Worm (Caenorhabditis elegans) whole organism, early embryonic: ENCODE data around the gene srt-19.
"Not testable (repeated sequence)": the region's sequence is repeated elsewhere in the genome, so short reads cannot be mapped to it uniquely, and the experiment has no call there.

Source experiments
- B0310.2 ChIP-seq: sonication (generic microtip); optimal IDR thresholded peaks from 2 replicates; lab custom pipeline; 2016; ENCODE audit warnings: mild to moderate bottlenecking, missing genetic modification characterization, missing compliant biosample characterization
- F13C5.2 ChIP-seq: sonication (generic microtip); optimal IDR thresholded peaks from 2 replicates; lab custom pipeline; 2017; ENCODE audit warnings: mild to moderate bottlenecking, missing genetic modification characterization, inconsistent platforms, missing compliant biosample characterization
- aly-1 ChIP-seq: sonication (generic microtip); optimal IDR thresholded peaks from 2 replicates; lab custom pipeline; 2016; ENCODE audit warnings: missing genetic modification characterization, missing compliant biosample characterization
- ama-1 ChIP-seq: fragments of 150-350 bp; optimal IDR thresholded peaks from 2 replicates; lab custom pipeline; 2014
- ceh-13 ChIP-seq: fragments of 200-800 bp; sonication (Bioruptor generic); optimal IDR thresholded peaks from 2 replicates; lab custom pipeline; 2018; ENCODE audit warnings: mild to moderate bottlenecking, missing genetic modification characterization, missing compliant biosample characterization
- ceh-36 ChIP-seq: sonication (generic microtip); optimal IDR thresholded peaks from 2 replicates; lab custom pipeline; 2016; ENCODE audit warnings: missing genetic modification characterization, inconsistent platforms, missing compliant biosample characterization
- ets-7 ChIP-seq: sonication (generic microtip); optimal IDR thresholded peaks from 2 replicates; lab custom pipeline; 2016; ENCODE audit warnings: missing genotype, missing genetic modification characterization, missing compliant biosample characterization
- flt-1 ChIP-seq: fragments of 200-800 bp; sonication (Bioruptor generic); IDR thresholded peaks from 2 replicates; pipeline ENCODE4 v1.3.6; 2022; ENCODE audit warnings: missing genetic modification characterization, missing compliant biosample characterization
- hmbx-1 ChIP-seq: sonication (generic microtip); optimal IDR thresholded peaks from 2 replicates; lab custom pipeline; 2016; ENCODE audit warnings: mild to moderate bottlenecking, missing genetic modification characterization, missing compliant biosample characterization
- hmg-4 ChIP-seq: fragments of 200-800 bp; sonication (Bioruptor generic); optimal IDR thresholded peaks from 2 replicates; lab custom pipeline; 2018; ENCODE audit warnings: mild to moderate bottlenecking, missing genetic modification characterization, missing compliant biosample characterization
- hnd-1 ChIP-seq: sonication (generic microtip); optimal IDR thresholded peaks from 2 replicates; lab custom pipeline; 2016; ENCODE audit warnings: missing genetic modification characterization, missing compliant biosample characterization
- pes-1 ChIP-seq: fragments of 200-800 bp; sonication (Bioruptor generic); IDR thresholded peaks from 2 replicates; pipeline ENCODE4 v1.3.6; 2022; ENCODE audit warnings: missing genetic modification reagents, missing genetic modification characterization, missing compliant biosample characterization
- scrt-1 ChIP-seq: fragments of 200-800 bp; sonication (Bioruptor generic); IDR thresholded peaks from 2 replicates; pipeline ENCODE4 v1.3.6; 2022; ENCODE audit warnings: missing genetic modification characterization, missing compliant biosample characterization
- sea-1 ChIP-seq: fragments of 200-800 bp; sonication (Bioruptor generic); conservative IDR thresholded peaks from 2 replicates; pipeline ENCODE4 v1.3.6; 2022; ENCODE audit warnings: missing genetic modification characterization, missing compliant biosample characterization
- tbx-11 ChIP-seq: fragments of 200-800 bp; sonication (Bioruptor generic); IDR thresholded peaks from 2 replicates; pipeline ENCODE4 v1.3.6; 2022; ENCODE audit warnings: missing genetic modification characterization, missing compliant biosample characterization
- tbx-37 ChIP-seq: fragments of 200-800 bp; sonication (Bioruptor generic); conservative IDR thresholded peaks from 2 replicates; pipeline ENCODE4 v1.3.6; 2022; ENCODE audit warnings: missing genetic modification reagents, missing genetic modification characterization, missing compliant biosample characterization
- tra-4 ChIP-seq: sonication (generic microtip); optimal IDR thresholded peaks from 2 replicates; lab custom pipeline; 2017; ENCODE audit warnings: missing genetic modification characterization, missing compliant biosample characterization

Gene srt-19

DNA sequence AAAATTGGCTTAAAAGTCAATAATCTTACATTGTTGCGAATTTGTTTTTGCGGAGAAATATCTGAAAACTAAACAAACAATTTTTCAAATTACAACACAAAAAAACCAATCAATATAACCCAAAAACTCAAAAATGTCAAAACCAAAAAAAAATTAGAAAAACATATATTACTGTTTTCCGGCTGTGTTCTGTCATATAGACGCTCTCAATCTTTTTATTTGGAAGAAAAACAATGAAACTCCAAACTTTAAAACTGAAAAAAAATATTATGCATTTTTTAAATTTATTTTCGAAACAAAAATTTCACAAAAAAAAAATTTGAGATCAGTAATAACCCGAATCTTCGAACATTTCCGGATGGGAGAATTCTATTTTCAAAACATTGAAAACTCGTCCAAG is 37.9 kb downstream of the srt-19 start, which contains the start of gene R02D1.2:
TSS of gene R02D1.2 (minus strand) at position 101 of the 400 bp plus-strand sequence.
- no peak for TF ChIP-seq ama-1 (lab: Kevin White, UChicago)
- no peak for TF ChIP-seq ceh-13
- no peak for TF ChIP-seq B0310.2 (tag; lab: Kevin White, UChicago)
- TF ChIP-seq tra-4 (tag; lab: Kevin White, UChicago) = no peak
- TF ChIP-seq hnd-1 (tag; lab: Kevin White, UChicago) = no peak
- TF ChIP-seq F13C5.2 (tag; lab: Kevin White, UChicago) = no peak
- no peak for TF ChIP-seq ceh-36
- no peak for TF ChIP-seq scrt-1 (GFP tag; lab: Robert Waterston, UW)
- no peak for TF ChIP-seq sea-1 (GFP tag; lab: Robert Waterston, UW)
- TF ChIP-seq hmg-4 = no peak
- TF ChIP-seq aly-1 (tag; lab: Kevin White, UChicago) = no peak
- no peak for TF ChIP-seq flt-1 (GFP tag; lab: Robert Waterston, UW)
- no peak for TF ChIP-seq tbx-11 (GFP tag; lab: Robert Waterston, UW)
- TF ChIP-seq pes-1 = no peak
- no peak for TF ChIP-seq tbx-37 (GFP tag; lab: Robert Waterston, UW)
- TF ChIP-seq hmbx-1 (tag; lab: Kevin White, UChicago) = no peak

DNA sequence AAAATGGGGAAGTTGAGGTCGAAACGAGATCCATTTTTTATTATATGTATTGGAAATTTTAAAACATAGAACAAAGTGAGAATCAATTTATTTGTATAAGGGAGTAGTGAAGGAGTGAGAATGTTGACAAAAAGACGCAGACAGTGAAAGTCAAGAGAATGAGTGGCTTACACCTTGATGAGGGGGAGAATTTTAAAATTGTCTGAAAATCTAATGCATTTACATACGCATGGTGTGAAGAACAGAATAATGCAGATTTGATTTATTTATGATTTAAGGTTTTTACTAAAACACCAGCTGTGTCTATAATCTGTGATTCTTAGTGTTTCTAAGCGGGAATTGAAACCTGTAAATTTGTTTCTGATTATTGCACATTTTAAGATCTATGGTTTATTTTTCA is 40.6 kb downstream of the srt-19 start, which contains the start of gene nhr-125:
TSS of gene nhr-125 (minus strand) at position 101 of the 400 bp plus-strand sequence.
- no peak for TF ChIP-seq flt-1 (GFP tag; lab: Robert Waterston, UW)
- no peak for TF ChIP-seq ceh-36
- TF ChIP-seq F13C5.2 (tag; lab: Kevin White, UChicago) = no peak
- no peak for TF ChIP-seq tra-4 (tag; lab: Kevin White, UChicago)
- no peak for TF ChIP-seq aly-1 (tag; lab: Kevin White, UChicago)
- TF ChIP-seq ets-7 = no peak
- TF ChIP-seq hmbx-1 (tag; lab: Kevin White, UChicago) = no peak

DNA sequence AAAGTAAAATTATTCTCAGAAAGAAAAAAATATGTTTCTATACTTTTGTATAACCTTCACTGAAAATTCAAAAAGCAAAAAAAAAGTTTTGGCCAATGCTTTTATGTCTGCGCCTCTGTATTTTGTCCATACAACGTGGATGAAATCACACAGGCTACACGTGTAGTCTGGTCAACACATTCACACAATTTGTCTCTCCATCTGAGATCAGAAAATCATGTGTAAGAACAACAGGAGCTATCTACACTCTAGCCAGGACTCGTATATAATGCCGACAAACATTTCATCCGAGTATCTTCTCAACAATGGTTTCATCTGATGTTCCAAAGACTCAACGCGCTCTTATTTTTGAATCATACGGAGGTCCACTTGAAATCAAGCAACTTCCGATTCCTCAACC is 42.0 kb downstream of the srt-19 start, which contains the start of gene D2063.1:
TSS of gene D2063.1 (plus strand) at position 281 of the 400 bp plus-strand sequence.
- TF ChIP-seq hmg-4 (no peak), flt-1 (GFP tag; lab: Robert Waterston, UW) (no peak), aly-1 (tag; lab: Kevin White, UChicago) (no peak), ceh-36 (no peak), tbx-37 (GFP tag; lab: Robert Waterston, UW) (no peak), ets-7 (no peak), ama-1 (lab: Kevin White, UChicago) (no peak), F13C5.2 (tag; lab: Kevin White, UChicago) (no peak), hnd-1 (tag; lab: Kevin White, UChicago) (no peak), tbx-11 (GFP tag; lab: Robert Waterston, UW) (no peak)

DNA sequence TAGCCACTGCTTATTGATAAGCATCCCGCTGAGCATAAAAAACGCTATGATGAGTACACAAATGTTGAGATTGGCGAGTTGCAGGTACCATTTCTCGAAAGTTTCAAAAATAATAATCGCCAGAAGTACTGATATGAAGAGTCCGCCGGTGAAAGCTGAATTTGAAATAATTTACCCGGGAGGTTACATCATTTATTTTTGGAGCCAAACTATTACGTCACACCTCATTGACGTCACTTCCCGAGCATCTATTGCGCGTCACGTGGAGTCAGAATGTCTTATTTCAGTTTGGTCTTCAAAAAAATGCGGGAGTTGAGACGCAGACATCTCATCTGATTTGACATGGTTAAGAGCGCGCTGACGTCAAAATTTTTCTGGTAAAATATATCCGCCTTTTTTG is 46.0 kb downstream of the srt-19 start:
- TF ChIP-seq scrt-1 (GFP tag; lab: Robert Waterston, UW) (no peak), flt-1 (GFP tag; lab: Robert Waterston, UW) (no peak), aly-1 (tag; lab: Kevin White, UChicago) (no peak), tbx-11 (GFP tag; lab: Robert Waterston, UW) (no peak), ceh-13 (no peak), pes-1 (no peak), ets-7 (no peak)

DNA sequence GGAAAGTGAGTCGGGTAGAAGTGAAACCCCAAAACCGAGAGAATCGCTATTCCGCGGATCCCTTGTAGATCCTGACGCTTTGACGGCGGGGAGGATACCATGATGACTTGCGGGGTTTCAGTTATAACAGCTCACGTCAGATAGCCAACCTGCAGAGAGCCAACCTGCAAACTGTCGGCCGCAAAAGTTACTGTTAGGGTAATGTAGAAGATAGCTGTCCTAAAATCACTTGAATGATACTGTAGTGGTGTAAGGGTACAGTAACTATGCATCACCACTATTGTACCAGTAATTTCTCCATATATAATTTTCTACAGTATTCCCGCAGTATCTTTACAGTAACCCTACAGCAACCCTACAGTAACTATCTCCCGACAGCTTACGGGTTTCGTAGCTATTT is 47.6 kb downstream of the srt-19 start, which contains the start of gene oac-12:
TSS of gene oac-12 (minus strand) at position 101 of the 400 bp plus-strand sequence.
- TF ChIP-seq scrt-1 (GFP tag; lab: Robert Waterston, UW) (no peak), tbx-11 (GFP tag; lab: Robert Waterston, UW) (no peak), tbx-37 (GFP tag; lab: Robert Waterston, UW) (no peak), sea-1 (GFP tag; lab: Robert Waterston, UW) (no peak), hnd-1 (tag; lab: Kevin White, UChicago) (no peak), ets-7 (no peak), B0310.2 (tag; lab: Kevin White, UChicago) (no peak), F13C5.2 (tag; lab: Kevin White, UChicago) (no peak), ceh-36 (no peak), ama-1 (lab: Kevin White, UChicago) (no peak)

DNA sequence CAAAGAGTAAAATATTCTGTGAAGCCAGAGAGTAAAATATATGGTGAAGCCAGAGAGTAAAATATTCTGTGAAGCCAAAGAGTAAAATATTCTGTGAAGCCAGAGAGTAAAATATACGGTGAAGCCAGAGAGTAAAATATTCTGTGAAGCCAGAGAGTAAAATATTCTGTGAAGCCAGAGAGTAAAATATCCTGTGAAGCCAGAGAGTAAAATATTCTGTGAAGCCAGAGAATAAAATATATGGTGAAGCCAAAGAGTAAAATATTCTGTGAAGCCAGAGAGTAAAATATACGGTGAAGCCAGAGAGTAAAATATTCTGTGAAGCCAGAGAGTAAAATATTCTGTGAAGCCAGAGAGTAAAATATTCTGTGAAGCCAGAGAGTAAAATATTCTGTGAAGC is 48.7 kb downstream of the srt-19 start:
- TF ChIP-seq tbx-37 (GFP tag; lab: Robert Waterston, UW) = peak; percentile 40; the same call in 1 of the 2 replicates

DNA sequence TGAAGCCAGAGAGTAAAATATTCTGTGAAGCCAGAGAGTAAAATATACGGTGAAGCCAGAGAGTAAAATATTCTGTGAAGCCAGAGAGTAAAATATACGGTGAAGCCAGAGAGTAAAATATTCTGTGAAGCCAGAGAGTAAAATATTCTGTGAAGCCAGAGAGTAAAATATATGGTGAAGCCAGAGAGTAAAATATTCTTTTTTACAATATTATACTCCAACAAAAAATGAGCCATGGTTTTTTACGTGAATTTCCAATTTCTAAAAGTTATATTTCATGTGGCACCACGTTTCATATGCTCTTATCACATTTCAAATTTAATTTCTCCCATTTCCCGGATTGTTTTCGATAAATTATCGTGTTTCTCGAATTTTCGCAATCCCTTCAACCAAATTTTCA is 51.6 kb downstream of the srt-19 start, which contains the start of gene irld-1:
TSS of gene irld-1 (plus strand) at position 301 of the 400 bp plus-strand sequence.
- not testable (repeated sequence) for TF ChIP-seq hnd-1 (tag; lab: Kevin White, UChicago); ets-7; hmg-4
